Worm (Caenorhabditis elegans) whole organism, L1 larva: ENCODE results near the gene T12A7.2.

Experiments
- egl-13 ChIP-seq: sonication (generic microtip); optimal IDR thresholded peaks from 2 replicates; lab custom pipeline; 2016; ENCODE audit warnings: missing genotype, missing genetic modification reagents, missing genetic modification characterization, missing compliant biosample characterization
- egl-27 ChIP-seq, 2 experiments: fragments of 150-350 bp in 1 of 2; sonication (generic microtip); optimal IDR thresholded peaks; 3 replicates each; lab custom pipeline; 2017 to 2018; ENCODE audit warnings: missing biosample characterization in 2 of 2, missing genetic modification characterization in 2 of 2, missing genetic modification reagents in 2 of 2
- hlh-17 ChIP-seq: fragments of 200-800 bp; sonication (Bioruptor generic); optimal IDR thresholded peaks from 2 replicates; lab custom pipeline; 2018; ENCODE audit warnings: missing genetic modification characterization, mild to moderate bottlenecking, missing compliant biosample characterization, moderate library complexity, borderline replicate concordance
- snpc-4 ChIP-seq: fragments of 150-350 bp; optimal IDR thresholded peaks from 2 replicates; lab custom pipeline; 2014; ENCODE audit warnings: missing biosample characterization, missing genetic modification characterization
- unc-30 ChIP-seq: sonication (generic microtip); optimal IDR thresholded peaks from 2 replicates; lab custom pipeline; 2017; ENCODE audit warnings: missing biosample characterization, missing genetic modification characterization

DNA sequence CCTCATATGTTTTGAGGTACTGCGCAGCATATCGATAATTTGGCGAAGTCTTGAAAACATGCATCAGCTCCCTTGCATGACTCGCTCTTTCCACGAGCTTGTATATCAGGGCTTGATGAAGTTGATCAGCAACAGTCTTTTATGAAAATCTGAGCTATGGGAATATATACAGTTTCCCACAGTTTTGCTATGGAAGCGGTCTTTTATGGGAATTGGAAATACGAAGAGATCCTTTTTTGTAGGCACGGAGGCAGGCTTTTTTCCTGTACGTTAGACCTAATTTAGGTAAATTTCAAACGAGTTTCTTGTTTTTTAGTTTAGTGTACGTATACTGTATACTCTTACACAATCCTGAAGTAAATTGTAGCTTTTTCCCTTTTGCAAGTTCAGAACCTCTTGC lies 5.0 kb downstream of the T12A7.2 start, which contains the start of gene T12A7.9:
- TF ChIP-seq unc-30 (tag; lab: Kevin White, UChicago) (no peak), egl-13 (no peak), hlh-17 (GFP tag; lab: Kevin White, UChicago) (no peak), egl-27 (tag; optimal IDR thresholded peaks at IDR 0.05; lab: Kevin White, UChicago) (no peak), snpc-4 (tag; lab: Kevin White, UChicago) (no peak)
